Fruit fly (Drosophila melanogaster) whole organism, prepupa: ENCODE measurements around the gene Rok.

ENCODE experiments used
- Blimp-1 ChIP-seq: fragments of 200-800 bp; sonication (Bioruptor generic); optimal IDR thresholded peaks from 3 replicates; lab custom pipeline; 2017; ENCODE audit warnings: missing biosample characterization, missing genetic modification characterization, mild to moderate bottlenecking, moderate library complexity, missing genetic modification reagents
- CG10669 ChIP-seq: fragments of 200-800 bp; sonication (Bioruptor generic); optimal IDR thresholded peaks from 3 replicates; lab custom pipeline; 2018; ENCODE audit warnings: missing biosample characterization, mild to moderate bottlenecking, missing genetic modification characterization, moderate library complexity
- CG11294 ChIP-seq: fragments of 200-800 bp; sonication (Bioruptor generic); IDR thresholded peaks from 2 replicates; pipeline ENCODE4 v1.3.6; 2022; ENCODE audit warnings: missing biosample characterization, missing genetic modification characterization
- CG16779 ChIP-seq: fragments of 200-800 bp; sonication (Bioruptor generic); optimal IDR thresholded peaks from 3 replicates; lab custom pipeline; 2017; ENCODE audit warnings: missing biosample characterization, mild to moderate bottlenecking, missing genetic modification characterization
- CG3032 ChIP-seq: fragments of 200-800 bp; optimal IDR thresholded peaks from 2 replicates; lab custom pipeline; 2019; ENCODE audit warnings: missing biosample characterization, mild to moderate bottlenecking, missing genetic modification characterization, moderate library complexity
- CG31627 ChIP-seq: fragments of 200-800 bp; sonication (Bioruptor generic); optimal IDR thresholded peaks from 3 replicates; lab custom pipeline; 2016; ENCODE audit warnings: missing biosample characterization, missing genetic modification characterization
- CG32006 ChIP-seq: fragments of 200-800 bp; sonication (Bioruptor generic); optimal IDR thresholded peaks from 3 replicates; lab custom pipeline; 2017; ENCODE audit warnings: missing biosample characterization, mild to moderate bottlenecking, missing genetic modification characterization
- CG34406 ChIP-seq: fragments of 200-800 bp; sonication (Bioruptor generic); optimal IDR thresholded peaks from 3 replicates; lab custom pipeline; 2016; ENCODE audit warnings: missing biosample characterization, missing genetic modification characterization
- CG3919 ChIP-seq: fragments of 200-800 bp; sonication (Bioruptor generic); optimal IDR thresholded peaks from 3 replicates; lab custom pipeline; 2016; ENCODE audit warnings: missing biosample characterization, missing genetic modification characterization
- CG4318 ChIP-seq: fragments of 200-800 bp; sonication (Bioruptor generic); optimal IDR thresholded peaks from 3 replicates; lab custom pipeline; 2017; ENCODE audit warnings: missing biosample characterization, mild to moderate bottlenecking, missing genetic modification characterization
- CG6163 ChIP-seq: fragments of 200-800 bp; sonication (Bioruptor generic); IDR thresholded peaks from 3 replicates; pipeline ENCODE4 v1.3.6; 2022; ENCODE audit warnings: missing biosample characterization, missing genetic modification characterization
- CG6276 ChIP-seq: fragments of 200-800 bp; sonication (Bioruptor generic); optimal IDR thresholded peaks from 2 replicates; lab custom pipeline; 2017; ENCODE audit warnings: missing biosample characterization, mild to moderate bottlenecking, missing genetic modification characterization
- CG6792 ChIP-seq: fragments of 200-800 bp; sonication (Bioruptor generic); optimal IDR thresholded peaks from 3 replicates; lab custom pipeline; 2016; ENCODE audit warnings: missing biosample characterization, missing genetic modification characterization
- CG6808 ChIP-seq: fragments of 200-800 bp; sonication (Bioruptor generic); optimal IDR thresholded peaks from 3 replicates; lab custom pipeline; 2017; ENCODE audit warnings: missing biosample characterization, missing genetic modification characterization, mild to moderate bottlenecking, moderate library complexity, missing genetic modification reagents
- CG6854 ChIP-seq: fragments of 200-800 bp; sonication (Bioruptor generic); optimal IDR thresholded peaks from 2 replicates; lab custom pipeline; 2017; ENCODE audit warnings: missing biosample characterization, mild to moderate bottlenecking, missing genetic modification characterization
- CG8119 ChIP-seq: fragments of 200-800 bp; sonication (Bioruptor generic); IDR thresholded peaks from 3 replicates; pipeline ENCODE4 v1.3.6; 2022; ENCODE audit warnings: missing biosample characterization, missing genetic modification characterization
- CG8319 ChIP-seq: fragments of 200-800 bp; sonication (Bioruptor generic); optimal IDR thresholded peaks from 3 replicates; lab custom pipeline; 2016; ENCODE audit warnings: missing biosample characterization, missing genetic modification characterization
- CG8632 ChIP-seq: fragments of 200-800 bp; sonication (Bioruptor generic); optimal IDR thresholded peaks from 3 replicates; lab custom pipeline; 2016; ENCODE audit warnings: missing biosample characterization, missing genetic modification characterization
- CG9139 ChIP-seq: fragments of 200-800 bp; sonication (Bioruptor generic); optimal IDR thresholded peaks from 3 replicates; lab custom pipeline; 2017; ENCODE audit warnings: missing biosample characterization, mild to moderate bottlenecking, missing genetic modification characterization
- Eip93F ChIP-seq: fragments of 200-800 bp; sonication (Bioruptor generic); optimal IDR thresholded peaks from 2 replicates; lab custom pipeline; 2016; ENCODE audit warnings: missing biosample characterization, mild to moderate bottlenecking, missing genetic modification characterization
- Ets21C ChIP-seq: fragments of 200-800 bp; sonication (Bioruptor generic); optimal IDR thresholded peaks from 3 replicates; lab custom pipeline; 2016; ENCODE audit warnings: missing biosample characterization, missing genetic modification characterization
- Ets96B ChIP-seq: fragments of 200-800 bp; optimal IDR thresholded peaks from 2 replicates; lab custom pipeline; 2019; ENCODE audit warnings: missing biosample characterization, mild to moderate bottlenecking, missing genetic modification characterization, moderate library complexity
- Gug ChIP-seq: fragments of 200-800 bp; sonication (Bioruptor generic); IDR thresholded peaks from 2 replicates; pipeline ENCODE4 v1.3.6; 2022; ENCODE audit warnings: missing biosample characterization, missing genetic modification characterization
- Hr38 ChIP-seq: sonication (Bioruptor generic); optimal IDR thresholded peaks from 2 replicates; lab custom pipeline; 2016; ENCODE audit warnings: missing biosample characterization, missing genetic modification characterization
- Hr39 ChIP-seq: fragments of 200-800 bp; sonication (Bioruptor generic); optimal IDR thresholded peaks from 2 replicates; lab custom pipeline; 2016; ENCODE audit warnings: missing biosample characterization, missing genetic modification characterization
- Hr4 ChIP-seq: fragments of 200-800 bp; sonication (Bioruptor generic); optimal IDR thresholded peaks from 3 replicates; lab custom pipeline; 2016; ENCODE audit warnings: missing biosample characterization, missing genetic modification characterization
- Met ChIP-seq: fragments of 200-800 bp; sonication (Bioruptor generic); optimal IDR thresholded peaks from 3 replicates; lab custom pipeline; 2016; ENCODE audit warnings: missing biosample characterization, missing genetic modification characterization
- OdsH ChIP-seq: fragments of 200-800 bp; sonication (Bioruptor generic); optimal IDR thresholded peaks from 3 replicates; lab custom pipeline; 2016; ENCODE audit warnings: missing biosample characterization, missing genetic modification characterization
- Smox ChIP-seq: fragments of 200-800 bp; sonication (Bioruptor generic); optimal IDR thresholded peaks from 3 replicates; lab custom pipeline; 2016; ENCODE audit warnings: missing biosample characterization, missing genetic modification characterization
- Sox14 ChIP-seq: fragments of 200-800 bp; sonication (Bioruptor generic); optimal IDR thresholded peaks from 3 replicates; lab custom pipeline; 2016; ENCODE audit warnings: missing biosample characterization, missing genetic modification characterization
- achi ChIP-seq: fragments of 200-800 bp; sonication (Bioruptor generic); optimal IDR thresholded peaks from 3 replicates; lab custom pipeline; 2016; ENCODE audit warnings: missing biosample characterization, missing genetic modification characterization
- acj6 ChIP-seq: fragments of 200-800 bp; sonication (Bioruptor generic); optimal IDR thresholded peaks from 3 replicates; lab custom pipeline; 2016; ENCODE audit warnings: missing biosample characterization, missing genetic modification characterization
- cyc ChIP-seq: fragments of 200-800 bp; sonication (Bioruptor generic); optimal IDR thresholded peaks from 3 replicates; lab custom pipeline; 2016; ENCODE audit warnings: missing biosample characterization, missing genetic modification characterization
- dac ChIP-seq: fragments of 200-800 bp; sonication (Bioruptor generic); optimal IDR thresholded peaks from 2 replicates; lab custom pipeline; 2017; ENCODE audit warnings: missing biosample characterization, mild to moderate bottlenecking, missing genetic modification characterization
- eg ChIP-seq: fragments of 200-800 bp; sonication (Bioruptor generic); IDR thresholded peaks from 3 replicates; pipeline ENCODE4 v1.3.6; 2022; ENCODE audit warnings: missing biosample characterization, missing genetic modification characterization
- fd85E ChIP-seq: fragments of 200-800 bp; sonication (Bioruptor generic); optimal IDR thresholded peaks from 3 replicates; lab custom pipeline; 2016; ENCODE audit warnings: missing biosample characterization, missing genetic modification characterization
- fkh ChIP-seq: fragments of 200-800 bp; sonication (Bioruptor generic); optimal IDR thresholded peaks from 3 replicates; lab custom pipeline; 2017; ENCODE audit warnings: missing biosample characterization, mild to moderate bottlenecking, missing genetic modification characterization, moderate library complexity
- lz ChIP-seq: fragments of 200-800 bp; sonication (Bioruptor generic); optimal IDR thresholded peaks from 3 replicates; lab custom pipeline; 2016; ENCODE audit warnings: missing biosample characterization, missing genetic modification characterization
- net ChIP-seq: fragments of 200-800 bp; sonication (Bioruptor generic); optimal IDR thresholded peaks from 3 replicates; lab custom pipeline; 2016; ENCODE audit warnings: missing biosample characterization, missing genetic modification characterization
- salr ChIP-seq, 2 experiments: fragments of 200-800 bp; sonication (Bioruptor generic); optimal IDR thresholded peaks; 3 replicates each; lab custom pipeline; 2016 to 2018; ENCODE audit warnings: missing biosample characterization in 2 of 2, missing genetic modification characterization in 2 of 2, mild to moderate bottlenecking in 1 of 2
- spab ChIP-seq: fragments of 200-800 bp; sonication (Bioruptor generic); optimal IDR thresholded peaks from 2 replicates; lab custom pipeline; 2017; ENCODE audit warnings: missing biosample characterization, mild to moderate bottlenecking, missing genetic modification characterization, missing genetic modification reagents
- ss ChIP-seq, 2 experiments: fragments of 200-800 bp; sonication (Bioruptor generic); optimal IDR thresholded peaks; 2 replicates in 1 of 2; 3 replicates in 1 of 2; lab custom pipeline; 2017 to 2018; ENCODE audit warnings: mild to moderate bottlenecking in 2 of 2, missing biosample characterization in 2 of 2, missing genetic modification characterization in 2 of 2, moderate library complexity in 1 of 2
- svp ChIP-seq: fragments of 200-800 bp; sonication (Bioruptor generic); peaks from one replicate; lab custom pipeline; 2016; ENCODE audit warnings: missing biosample characterization, missing genetic modification characterization
- topi ChIP-seq: fragments of 200-800 bp; sonication (Bioruptor generic); optimal IDR thresholded peaks from 3 replicates; lab custom pipeline; 2016; ENCODE audit warnings: missing biosample characterization, missing genetic modification characterization
- vri ChIP-seq: fragments of 200-800 bp; sonication (Bioruptor generic); optimal IDR thresholded peaks from 3 replicates; lab custom pipeline; 2016; ENCODE audit warnings: missing biosample characterization, mild to moderate bottlenecking, missing genetic modification characterization

The Rok gene

dm6 chrX:16637594-16638485 lies 626 bp upstream of the Rok start, which contains the start of gene RpS19a (continued):
- TF ChIP-seq Hr4 (GFP tag; lab: Kevin White, UChicago), result peak; percentile 19
- TF ChIP-seq dac (GFP tag; lab: Kevin White, UChicago), result peak; percentile 43
- peak; percentile 96 for TF ChIP-seq CG6854 (GFP tag; lab: Kevin White, UChicago)
- TF ChIP-seq Smox (GFP tag; lab: Kevin White, UChicago), result peak; percentile 61
- peak; percentile 14 for TF ChIP-seq CG3032 (tag; lab: Kevin White, UChicago)
- TF ChIP-seq Blimp-1, result peak; percentile 74
- TF ChIP-seq Sox14 (GFP tag; lab: Kevin White, UChicago), result peak; percentile 9
- TF ChIP-seq CG8319 (GFP tag; lab: Kevin White, UChicago), result peak; percentile 42
- peak; percentile 78 for TF ChIP-seq Met (GFP tag; lab: Kevin White, UChicago)
- no peak for TF ChIP-seq CG6792
- peak; percentile 82 to 85 for TF ChIP-seq ss (GFP tag; optimal IDR thresholded peaks at IDR 0.05; lab: Kevin White, UChicago)
- peak; percentile 72 for TF ChIP-seq CG6808
- TF ChIP-seq Eip93F, result no peak
- peak; percentile 76 for TF ChIP-seq CG3919 (GFP tag; lab: Kevin White, UChicago)
- peak; percentile 58 for TF ChIP-seq fd85E (GFP tag; lab: Kevin White, UChicago)
- peak; percentile 56 for TF ChIP-seq achi (GFP tag; lab: Kevin White, UChicago)
- peak; percentile 73 for TF ChIP-seq eg (GFP tag; lab: Robert Waterston, UW)
- TF ChIP-seq Ets96B (tag; lab: Kevin White, UChicago), result peak; percentile 17
- peak; percentile 23 for TF ChIP-seq Hr39 (GFP tag; lab: Kevin White, UChicago)
- peak; percentile 74 for TF ChIP-seq CG10669 (GFP tag; lab: Kevin White, UChicago)
- TF ChIP-seq CG4318 (GFP tag; lab: Kevin White, UChicago), result no peak
- peak; percentile 71 for TF ChIP-seq lz (GFP tag; lab: Kevin White, UChicago)
- peak; percentile 62 for TF ChIP-seq vri (GFP tag; lab: Kevin White, UChicago)
- peak; percentile 41 for TF ChIP-seq spab (GFP tag; lab: Kevin White, UChicago)
- TF ChIP-seq Ets21C (GFP tag; lab: Kevin White, UChicago), result peak; percentile 3
- peak; percentile 43 for TF ChIP-seq CG6276 (GFP tag; lab: Kevin White, UChicago)
- TF ChIP-seq acj6, result peak; percentile 41
- peak; percentile 77 for TF ChIP-seq CG16779 (tag; lab: Kevin White, UChicago)
- no peak for TF ChIP-seq CG8119
- peak; percentile 1 for TF ChIP-seq CG31627
- peak; percentile 73 for TF ChIP-seq net (GFP tag; lab: Kevin White, UChicago)
- TF ChIP-seq cyc (GFP tag; lab: Kevin White, UChicago), result peak; percentile 50
- peak; percentile 56 for TF ChIP-seq CG8632 (GFP tag; lab: Kevin White, UChicago)
- TF ChIP-seq CG9139, result peak; percentile 82
- peak; percentile 67 for TF ChIP-seq CG34406

- no peak for TF ChIP-seq Ets21C (GFP tag; lab: Kevin White, UChicago)
- no peak for TF ChIP-seq CG8632 (GFP tag; lab: Kevin White, UChicago)
- TF ChIP-seq OdsH (GFP tag; lab: Kevin White, UChicago), result no peak
- peak in 1 of 2 experiments; percentile 3 for TF ChIP-seq salr (GFP tag; optimal IDR thresholded peaks at IDR 0.05; lab: Kevin White, UChicago)
- TF ChIP-seq fkh, result peak; percentile 58
- TF ChIP-seq CG6808, result peak; percentile 70
- no peak for TF ChIP-seq svp
- no peak for TF ChIP-seq Smox (GFP tag; lab: Kevin White, UChicago)
- peak; percentile 15; the same call in 1 of the 2 replicates for TF ChIP-seq CG11294 (GFP tag; lab: Robert Waterston, UW)
- 0 out of 2 replicates have a peak, but pooled peaks have one; percentile 28 for TF ChIP-seq Gug (GFP tag; lab: Robert Waterston, UW)
- TF ChIP-seq CG16779 (tag; lab: Kevin White, UChicago), result no peak
- TF ChIP-seq CG9139, result no peak
- TF ChIP-seq Hr38 (GFP tag; lab: Kevin White, UChicago), result no peak
- TF ChIP-seq ss (GFP tag; optimal IDR thresholded peaks at IDR 0.05; lab: Kevin White, UChicago), result no peak
- TF ChIP-seq acj6, result no peak
- TF ChIP-seq CG32006 (GFP tag; lab: Kevin White, UChicago), result peak; percentile 63
- peak; percentile 65 for TF ChIP-seq CG6276 (GFP tag; lab: Kevin White, UChicago)
- peak; percentile 19 for TF ChIP-seq Ets96B (tag; lab: Kevin White, UChicago)
- TF ChIP-seq CG31627, result no peak
- no peak for TF ChIP-seq CG6792
- TF ChIP-seq topi (GFP tag; lab: Kevin White, UChicago), result no peak
- TF ChIP-seq CG4318 (GFP tag; lab: Kevin White, UChicago), result no peak
- TF ChIP-seq CG8119, result 0 out of 3 replicates have a peak, but pooled peaks have one; percentile 27
- no peak for TF ChIP-seq fd85E (GFP tag; lab: Kevin White, UChicago)
- no peak for TF ChIP-seq CG6163 (GFP tag; lab: Robert Waterston, UW)
These were observed 3.8 kb downstream of the Rok start for dm6 chrX:16633181-16633957.
